Worm (Caenorhabditis elegans): ENCODE data around the gene F28E10.1.

- TF ChIP-seq tbp1 (GFP tag; optimal IDR thresholded peaks at IDR 0.05) (no peak), unc-62 (GFP tag; optimal IDR thresholded peaks at IDR 0.05) (no peak), pha-4 (tag; optimal IDR thresholded peaks at IDR 0.05) (no peak), bed-2 (GFP tag; IDR thresholded peaks at IDR 0.05) (no peak), lin-54 (GFP tag; optimal IDR thresholded peaks at IDR 0.05) (no peak)
Observed at ce11 chrIV:4542972-4543371, 25.7 kb upstream of the F28E10.1 start.

Data from whole organism, young adult.